Worm (Caenorhabditis elegans) whole organism, L2 larva: ENCODE results near the gene odc-1.

ENCODE experiments used
- ama-1 ChIP-seq: fragments of 150-350 bp; optimal IDR thresholded peaks from 2 replicates; lab custom pipeline; 2018; ENCODE audit warnings: inconsistent platforms
- dmd-4 ChIP-seq: sonication (generic microtip); optimal IDR thresholded peaks from 2 replicates; lab custom pipeline; 2017; ENCODE audit warnings: missing biosample characterization, missing genetic modification characterization
- ztf-11 ChIP-seq: sonication (generic microtip); optimal IDR thresholded peaks from 2 replicates; lab custom pipeline; 2017; ENCODE audit warnings: missing biosample characterization, missing genetic modification characterization

- TF ChIP-seq dmd-4 (tag; lab: Kevin White, UChicago) (no peak), ztf-11 (tag; lab: Kevin White, UChicago) (no peak), ama-1 (lab: Kevin White, UChicago) (no peak)
These were observed 17.5 kb downstream of the odc-1 start for ce11 chrV:6882452-6882939.
